Worm (Caenorhabditis elegans) whole organism, L4 larva: Measurements from ENCODE around the gene C26E6.12.

Experiments
- D1046.2 ChIP-seq: fragments of 200-800 bp; sonication (Bioruptor generic); IDR thresholded peaks from 2 replicates; pipeline ENCODE4 v1.3.6; 2022; ENCODE audit warnings: missing genetic modification characterization, missing compliant biosample characterization
- Y5F2A.4 ChIP-seq: fragments of 200-800 bp; sonication (Bioruptor generic); optimal IDR thresholded peaks from 2 replicates; lab custom pipeline; 2018; ENCODE audit warnings: mild to moderate bottlenecking, missing genetic modification characterization, missing compliant biosample characterization
- arid-1 ChIP-seq: fragments of 200-800 bp; sonication (Bioruptor generic); conservative IDR thresholded peaks from 2 replicates; pipeline ENCODE4 v1.3.6; 2022; ENCODE audit warnings: missing genetic modification reagents, missing genetic modification characterization, missing compliant biosample characterization
- ceh-44 ChIP-seq: fragments of 200-800 bp; sonication (Bioruptor generic); IDR thresholded peaks from 2 replicates; pipeline ENCODE4 v1.3.6; 2022; ENCODE audit warnings: missing genetic modification reagents, missing genetic modification characterization, missing compliant biosample characterization
- ctbp-1 ChIP-seq: fragments of 200-800 bp; sonication (Bioruptor generic); IDR thresholded peaks from 2 replicates; pipeline ENCODE4 v1.3.6; 2022; ENCODE audit warnings: missing genetic modification reagents, missing genetic modification characterization, missing compliant biosample characterization
- daf-12 ChIP-seq: fragments of 150-350 bp; optimal IDR thresholded peaks from 2 replicates; lab custom pipeline; 2014; ENCODE audit warnings: missing biosample characterization, missing genetic modification reagents, missing genetic modification characterization
- daf-16 ChIP-seq, 3 experiments: sonication (generic microtip); optimal IDR thresholded peaks; 2 replicates each; lab custom pipeline; 2016 to 2017; ENCODE audit warnings: missing genetic modification characterization in 3 of 3, missing genetic modification reagents in 3 of 3, mild to moderate bottlenecking in 2 of 3, missing compliant biosample characterization in 2 of 3, missing biosample characterization in 1 of 3, moderate library complexity in 1 of 3
- dmd-6 ChIP-seq: fragments of 200-800 bp; sonication (Bioruptor generic); IDR thresholded peaks from 2 replicates; pipeline ENCODE4 v1.3.6; 2022; ENCODE audit warnings: missing genetic modification reagents, missing genetic modification characterization, missing compliant biosample characterization
- dpl-1 ChIP-seq: fragments of 150-350 bp; optimal IDR thresholded peaks from 2 replicates; lab custom pipeline; 2014; ENCODE audit warnings: missing biosample characterization, missing genetic modification reagents, missing genetic modification characterization
- dve-1 ChIP-seq: sonication (generic microtip); optimal IDR thresholded peaks from 2 replicates; lab custom pipeline; 2017; ENCODE audit warnings: antibody characterized with exemption, mild to moderate bottlenecking, missing genetic modification characterization, missing compliant biosample characterization; ENCODE audit not compliant: insufficient read depth
- egl-27 ChIP-seq: sonication (generic microtip); optimal IDR thresholded peaks from 3 replicates; lab custom pipeline; 2017; ENCODE audit warnings: missing biosample characterization, missing genetic modification reagents, missing genetic modification characterization
- hif-1 ChIP-seq, 2 experiments: sonication (generic microtip); optimal IDR thresholded peaks; 2 replicates each; lab custom pipeline; 2016 to 2017; ENCODE audit warnings: missing compliant biosample characterization in 2 of 2, missing genetic modification characterization in 2 of 2, missing genetic modification reagents in 2 of 2, missing genotype in 2 of 2, mild to moderate bottlenecking in 1 of 2
- hlh-11 ChIP-seq: fragments of 200-800 bp; sonication (Bioruptor generic); optimal IDR thresholded peaks from 2 replicates; lab custom pipeline; 2018; ENCODE audit warnings: mild to moderate bottlenecking, missing genetic modification characterization, missing compliant biosample characterization
- hlh-30 ChIP-seq: sonication (generic microtip); optimal IDR thresholded peaks from 2 replicates; lab custom pipeline; 2017; ENCODE audit warnings: antibody characterized with exemption, mild to moderate bottlenecking, missing genetic modification characterization, missing compliant biosample characterization; ENCODE audit not compliant: insufficient read depth
- jun-1 ChIP-seq: fragments of 150-350 bp; optimal IDR thresholded peaks from 2 replicates; lab custom pipeline; 2014; ENCODE audit warnings: missing biosample characterization, missing genetic modification reagents, missing genetic modification characterization
- lin-38 ChIP-seq: fragments of 200-800 bp; sonication (Bioruptor generic); IDR thresholded peaks from 2 replicates; pipeline ENCODE4 v1.3.6; 2022; ENCODE audit warnings: missing genetic modification reagents, missing genetic modification characterization, missing compliant biosample characterization
- lsy-2 ChIP-seq, 2 experiments: fragments of 150-350 bp in 1 of 2; sonication (generic microtip) in 1 of 2; optimal IDR thresholded peaks; 2 replicates each; lab custom pipeline; 2014 to 2017; ENCODE audit warnings: missing biosample characterization in 2 of 2, missing genetic modification characterization in 2 of 2
- madf-9 ChIP-seq: fragments of 200-800 bp; sonication (Bioruptor generic); conservative IDR thresholded peaks from 2 replicates; pipeline ENCODE4 v1.3.6; 2022; ENCODE audit warnings: missing genetic modification reagents, missing genetic modification characterization, missing compliant biosample characterization
- mdl-1 ChIP-seq, 2 experiments: fragments of 150-350 bp in 1 of 2; sonication (generic microtip) in 1 of 2; optimal IDR thresholded peaks; 2 replicates each; lab custom pipeline; 2014 to 2017; ENCODE audit warnings: missing biosample characterization in 2 of 2, missing genetic modification characterization in 2 of 2
- mep-1 ChIP-seq: fragments of 150-350 bp; sonication (generic microtip); optimal IDR thresholded peaks from 3 replicates; lab custom pipeline; 2014; ENCODE audit warnings: missing biosample characterization, missing genetic modification characterization
- mes-2 ChIP-seq: sonication (generic microtip); optimal IDR thresholded peaks from 2 replicates; lab custom pipeline; 2016; ENCODE audit warnings: missing genotype, mild to moderate bottlenecking, missing genetic modification characterization, missing compliant biosample characterization; ENCODE audit not compliant: poor library complexity, severe bottlenecking
- nhr-10 ChIP-seq: fragments of 150-350 bp; optimal IDR thresholded peaks from 2 replicates; lab custom pipeline; 2014; ENCODE audit warnings: missing biosample characterization, missing genetic modification characterization
- nhr-6 ChIP-seq: fragments of 150-350 bp; optimal IDR thresholded peaks from 2 replicates; lab custom pipeline; 2014; ENCODE audit warnings: missing biosample characterization, missing genetic modification characterization
- nhr-77 ChIP-seq: fragments of 150-350 bp; optimal IDR thresholded peaks from 2 replicates; lab custom pipeline; 2014; ENCODE audit warnings: missing biosample characterization, missing genetic modification characterization
- rbr-2 ChIP-seq: sonication (generic microtip); optimal IDR thresholded peaks from 2 replicates; lab custom pipeline; 2016; ENCODE audit warnings: missing genotype, missing genetic modification characterization, missing compliant biosample characterization
- set-16 ChIP-seq: fragments of 200-800 bp; sonication (Bioruptor generic); IDR thresholded peaks from 2 replicates; pipeline ENCODE4 v1.3.6; 2022; ENCODE audit warnings: missing genetic modification reagents, missing genetic modification characterization, missing compliant biosample characterization
- snpc-1.2 ChIP-seq: fragments of 200-800 bp; sonication (Bioruptor generic); IDR thresholded peaks from 2 replicates; pipeline ENCODE4 v1.3.6; 2022; ENCODE audit warnings: missing genetic modification reagents, missing genetic modification characterization, missing compliant biosample characterization
- unc-62 ChIP-seq, 3 experiments: fragments of 150-350 bp in 1 of 3; sonication (generic microtip); optimal IDR thresholded peaks in 2 of 3; peaks in 1 of 3; 1 replicate in 1 of 3; 2 replicates in 2 of 3; lab custom pipeline; 2014 to 2017; ENCODE audit warnings: missing biosample characterization in 3 of 3, missing genetic modification characterization in 3 of 3, missing genetic modification reagents in 3 of 3, missing genotype in 1 of 3
- zfp-3 ChIP-seq: fragments of 200-800 bp; sonication (Bioruptor generic); conservative IDR thresholded peaks from 2 replicates; pipeline ENCODE4 v1.3.6; 2022; ENCODE audit warnings: missing genetic modification reagents, missing genetic modification characterization, missing compliant biosample characterization

Gene C26E6.12

ce11 chrIII:4922020-4922419 is 10.0 kb downstream of the C26E6.12 start, which contains the start of gene mmab-1 (continued):
- TF ChIP-seq set-16 (GFP tag; lab: Robert Waterston, UW) (peak; percentile 14; the same call in 1 of the 2 replicates), hlh-11 (peak; percentile 36), ctbp-1 (GFP tag; lab: Robert Waterston, UW) (peak; percentile 85), lsy-2 (tag; optimal IDR thresholded peaks at IDR 0.05; lab: Kevin White, UChicago) (peak in 1 of 2 experiments; percentile 33), mep-1 (tag; lab: Kevin White, UChicago) (peak; percentile 35), madf-9 (GFP tag; lab: Robert Waterston, UW) (peak; percentile 65; the same call in 1 of the 2 replicates), arid-1 (GFP tag; lab: Robert Waterston, UW) (0 out of 2 replicates have a peak, but pooled peaks have one; percentile 40), dve-1 (tag; lab: Kevin White, UChicago) (peak; percentile 29)

ce11 chrIII:4920221-4920620 is 11.8 kb downstream of the C26E6.12 start, which contains the start of gene ula-1:
TSS of gene ula-1 (minus strand) at chrIII:4920321.
- no peak for TF ChIP-seq daf-16 (GFP tag; optimal IDR thresholded peaks at IDR 0.05; lab: Kevin White, UChicago)
- no peak for TF ChIP-seq daf-16 (tag; optimal IDR thresholded peaks at IDR 0.05; lab: Kevin White, UChicago)
- TF ChIP-seq dve-1 (tag; lab: Kevin White, UChicago): no peak
- TF ChIP-seq egl-27: no peak
- TF ChIP-seq daf-12 (tag; lab: Kevin White, UChicago): no peak

ce11 chrIII:4918906-4919305 is 13.1 kb downstream of the C26E6.12 start:
- TF ChIP-seq jun-1 (no peak), unc-62 (GFP tag; optimal IDR thresholded peaks at IDR 0.05 in 1 of 2; lab: Kevin White, UChicago) (peak in 1 of 2 experiments; percentile 95), unc-62 (tag; optimal IDR thresholded peaks at IDR 0.05; lab: Kevin White, UChicago) (no peak)

- TF ChIP-seq nhr-6 (tag; lab: Kevin White, UChicago) (peak; percentile 14), nhr-10 (no peak), daf-16 (GFP tag; optimal IDR thresholded peaks at IDR 0.05; lab: Kevin White, UChicago) (no peak), daf-16 (tag; optimal IDR thresholded peaks at IDR 0.05; lab: Kevin White, UChicago) (peak; percentile 44), rbr-2 (tag; lab: Kevin White, UChicago) (peak; percentile 16), lin-38 (GFP tag; lab: Robert Waterston, UW) (0 out of 2 replicates have a peak, but pooled peaks have one; percentile 22), lsy-2 (tag; optimal IDR thresholded peaks at IDR 0.05; lab: Kevin White, UChicago) (peak in 1 of 2 experiments; percentile 76), snpc-1.2 (GFP tag; lab: Robert Waterston, UW) (no peak), nhr-77 (tag; lab: Kevin White, UChicago) (no peak), ceh-44 (GFP tag; lab: Robert Waterston, UW) (no peak), dmd-6 (GFP tag; lab: Robert Waterston, UW) (0 out of 2 replicates have a peak, but pooled peaks have one; percentile 34), zfp-3 (no peak), dve-1 (tag; lab: Kevin White, UChicago) (peak; percentile 9), dpl-1 (peak; percentile 90), D1046.2 (GFP tag; lab: Robert Waterston, UW) (no peak), mes-2 (tag; lab: Kevin White, UChicago) (peak; percentile 76), hif-1 (tag; optimal IDR thresholded peaks at IDR 0.05; lab: Kevin White, UChicago) (peak in 1 of 2 experiments; percentile 28), hlh-30 (peak; percentile 23), Y5F2A.4 (GFP tag; lab: Kevin White, UChicago) (no peak), egl-27 (no peak), mdl-1 (tag; optimal IDR thresholded peaks at IDR 0.05; lab: Kevin White, UChicago) (no peak), mep-1 (tag; lab: Kevin White, UChicago) (peak; percentile 34)
Measured at ce11 chrIII:4917960-4918712, 13.9 kb downstream of the C26E6.12 start, which contains the start of gene rpb-8. TSS of gene rpb-8 (minus strand) at chrIII:4918008.
